Worm (Caenorhabditis elegans) whole organism, mixed stage, embryonic: Measurements from ENCODE around the gene K03B4.4.

Experiments used
- M03D4.4 ChIP-seq: sonication (generic microtip); optimal IDR thresholded peaks from 2 replicates; lab custom pipeline; 2017; ENCODE audit warnings: mild to moderate bottlenecking, missing genetic modification characterization, missing compliant biosample characterization
- bed-3 ChIP-seq: fragments of 200-800 bp; sonication (Bioruptor generic); optimal IDR thresholded peaks from 3 replicates; lab custom pipeline; 2018; ENCODE audit warnings: mild to moderate bottlenecking, missing genetic modification characterization, moderate library complexity, missing compliant biosample characterization
- blmp-1 ChIP-seq: fragments of 150-350 bp; optimal IDR thresholded peaks from 2 replicates; lab custom pipeline; 2014; ENCODE audit warnings: missing biosample characterization, missing genetic modification characterization
- ceh-39 ChIP-seq: fragments of 150-350 bp; optimal IDR thresholded peaks from 2 replicates; lab custom pipeline; 2014; ENCODE audit warnings: missing biosample characterization, missing genetic modification characterization
- ceh-43 ChIP-seq: fragments of 200-800 bp; sonication (Bioruptor generic); optimal IDR thresholded peaks from 2 replicates; lab custom pipeline; 2018; ENCODE audit warnings: mild to moderate bottlenecking, missing genetic modification characterization, moderate library complexity, missing compliant biosample characterization
- ceh-83 ChIP-seq: fragments of 200-800 bp; sonication (Bioruptor generic); optimal IDR thresholded peaks from 2 replicates; lab custom pipeline; 2018; ENCODE audit warnings: mild to moderate bottlenecking, missing genetic modification characterization, missing compliant biosample characterization
- elt-1 ChIP-seq: sonication (generic microtip); optimal IDR thresholded peaks from 2 replicates; lab custom pipeline; 2017; ENCODE audit warnings: missing genetic modification characterization, mild to moderate bottlenecking, missing compliant biosample characterization, antibody characterized with exemption, moderate library complexity, borderline replicate concordance; ENCODE audit not compliant: insufficient read depth
- elt-3 ChIP-seq: fragments of 150-350 bp; optimal IDR thresholded peaks from 2 replicates; lab custom pipeline; 2014; ENCODE audit warnings: missing biosample characterization, missing genetic modification characterization
- flh-1 ChIP-seq: fragments of 200-800 bp; sonication (Bioruptor generic); optimal IDR thresholded peaks from 2 replicates; lab custom pipeline; 2018; ENCODE audit warnings: mild to moderate bottlenecking, missing genetic modification characterization, moderate library complexity, missing compliant biosample characterization
- ham-2 ChIP-seq: fragments of 200-800 bp; sonication (Bioruptor generic); optimal IDR thresholded peaks from 2 replicates; lab custom pipeline; 2018; ENCODE audit warnings: mild to moderate bottlenecking, missing genetic modification characterization, missing compliant biosample characterization
- hlh-1 ChIP-seq: fragments of 150-350 bp; optimal IDR thresholded peaks from 2 replicates; lab custom pipeline; 2014; ENCODE audit warnings: missing biosample characterization, missing genetic modification reagents, missing genetic modification characterization
- lin-13 ChIP-seq: fragments of 150-350 bp; optimal IDR thresholded peaks from 2 replicates; lab custom pipeline; 2014; ENCODE audit warnings: missing biosample characterization, missing genetic modification characterization
- lin-32 ChIP-seq: fragments of 200-800 bp; sonication (Bioruptor generic); optimal IDR thresholded peaks from 2 replicates; lab custom pipeline; 2018; ENCODE audit warnings: mild to moderate bottlenecking, missing genetic modification characterization, missing compliant biosample characterization
- lsy-2 ChIP-seq: fragments of 150-350 bp; optimal IDR thresholded peaks from 2 replicates; lab custom pipeline; 2014; ENCODE audit warnings: missing biosample characterization, missing genetic modification characterization
- mab-5 ChIP-seq: fragments of 150-350 bp; optimal IDR thresholded peaks from 2 replicates; lab custom pipeline; 2014; ENCODE audit warnings: missing biosample characterization, missing genetic modification characterization
- mep-1 ChIP-seq: fragments of 150-350 bp; optimal IDR thresholded peaks from 2 replicates; lab custom pipeline; 2017; ENCODE audit warnings: missing biosample characterization, missing genetic modification reagents, missing genetic modification characterization, inconsistent platforms
- mls-2 ChIP-seq: sonication (generic microtip); optimal IDR thresholded peaks from 2 replicates; lab custom pipeline; 2016; ENCODE audit warnings: mild to moderate bottlenecking, missing genetic modification characterization, moderate library complexity, missing compliant biosample characterization
- nhr-12 ChIP-seq: fragments of 150-350 bp; optimal IDR thresholded peaks from 2 replicates; lab custom pipeline; 2014; ENCODE audit warnings: missing biosample characterization, missing genetic modification characterization
- nhr-28 ChIP-seq: fragments of 150-350 bp; optimal IDR thresholded peaks from 2 replicates; lab custom pipeline; 2014; ENCODE audit warnings: missing biosample characterization, missing genetic modification characterization
- nhr-76 ChIP-seq: sonication (generic microtip); optimal IDR thresholded peaks from 2 replicates; lab custom pipeline; 2017; ENCODE audit warnings: missing biosample characterization, missing genetic modification characterization
- pha-4 ChIP-seq: fragments of 150-350 bp; optimal IDR thresholded peaks from 2 replicates; lab custom pipeline; 2018; ENCODE audit warnings: missing biosample characterization, missing genetic modification reagents, missing genetic modification characterization
- snpc-4 ChIP-seq: fragments of 150-350 bp; optimal IDR thresholded peaks from 2 replicates; lab custom pipeline; 2014; ENCODE audit warnings: missing biosample characterization, missing genetic modification characterization
- sptf-1 ChIP-seq: sonication (generic microtip); optimal IDR thresholded peaks from 2 replicates; lab custom pipeline; 2017; ENCODE audit warnings: mild to moderate bottlenecking, missing genetic modification characterization, moderate library complexity, missing compliant biosample characterization
- unc-120 ChIP-seq: sonication (generic microtip); optimal IDR thresholded peaks from 2 replicates; lab custom pipeline; 2017; ENCODE audit warnings: missing genetic modification characterization, missing compliant biosample characterization; ENCODE audit not compliant: poor library complexity, severe bottlenecking
- unc-39 ChIP-seq: fragments of 150-350 bp; optimal IDR thresholded peaks from 2 replicates; lab custom pipeline; 2014; ENCODE audit warnings: missing biosample characterization, missing genetic modification characterization
- unc-62 ChIP-seq: fragments of 150-350 bp; optimal IDR thresholded peaks from 2 replicates; lab custom pipeline; 2014; ENCODE audit warnings: missing biosample characterization, missing genetic modification reagents, missing genetic modification characterization
- ztf-11 ChIP-seq: fragments of 150-350 bp; optimal IDR thresholded peaks from 2 replicates; lab custom pipeline; 2014; ENCODE audit warnings: missing biosample characterization, missing genetic modification characterization

Gene K03B4.4

DNA sequence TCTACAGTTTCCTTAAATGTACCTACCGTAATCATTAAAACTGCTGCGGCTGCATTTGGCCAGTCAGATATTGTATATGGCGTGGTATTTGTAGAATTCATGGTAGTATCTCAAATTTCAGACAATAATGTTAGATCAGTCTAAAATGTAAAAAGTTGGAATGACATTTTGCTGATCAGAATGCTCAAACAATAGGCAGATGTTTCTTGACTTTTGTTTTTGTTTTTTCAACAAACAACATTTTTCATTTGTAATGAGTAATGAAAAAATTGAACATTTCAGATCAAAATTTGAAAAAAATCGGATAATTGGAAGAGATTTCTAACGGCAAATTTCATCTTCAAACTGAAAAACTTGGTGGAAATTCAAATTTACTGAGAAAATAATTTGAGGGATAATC, 13.1 kb upstream of the K03B4.4 start, which contains the start of gene srx-77:
srx-77 (minus strand) TSS at position 101 of the 400 bp plus-strand sequence.
- no peak for TF ChIP-seq flh-1 (GFP tag; lab: Kevin White, UChicago)
- no peak for TF ChIP-seq ceh-83
- no peak for TF ChIP-seq sptf-1 (tag; lab: Kevin White, UChicago)

DNA sequence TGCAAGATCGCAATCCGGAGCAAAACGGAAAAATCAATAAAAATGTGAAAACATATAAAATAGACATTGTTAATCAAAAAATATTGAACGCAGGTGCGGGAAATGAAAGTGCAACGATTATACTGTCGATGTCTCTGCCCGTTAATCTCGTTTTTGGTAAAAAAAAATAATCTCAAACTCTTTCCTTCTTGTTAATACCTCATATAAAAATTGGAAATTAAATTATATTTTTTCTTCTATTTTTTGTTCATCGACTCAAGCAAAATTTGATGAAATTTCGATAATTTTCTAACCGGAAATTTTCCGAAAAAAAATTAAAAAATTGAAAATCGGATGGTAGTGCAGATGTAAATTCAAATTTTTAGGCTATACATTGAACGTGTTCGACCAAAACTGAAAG, 9.3 kb upstream of the K03B4.4 start, which contains the start of gene K03B4.9:
K03B4.9 (minus strand) TSS at position 101 of the 400 bp plus-strand sequence.
- TF ChIP-seq ham-2 (GFP tag; lab: Kevin White, UChicago): no peak
- no peak for TF ChIP-seq unc-39 (tag; lab: Kevin White, UChicago)
- TF ChIP-seq ztf-11: no peak
- TF ChIP-seq pha-4 (tag; lab: Kevin White, UChicago): no peak
- no peak for TF ChIP-seq ceh-43 (GFP tag; lab: Kevin White, UChicago)
- TF ChIP-seq snpc-4 (tag; lab: Kevin White, UChicago): no peak
- TF ChIP-seq, all 35 proteins: peak for 0

DNA sequence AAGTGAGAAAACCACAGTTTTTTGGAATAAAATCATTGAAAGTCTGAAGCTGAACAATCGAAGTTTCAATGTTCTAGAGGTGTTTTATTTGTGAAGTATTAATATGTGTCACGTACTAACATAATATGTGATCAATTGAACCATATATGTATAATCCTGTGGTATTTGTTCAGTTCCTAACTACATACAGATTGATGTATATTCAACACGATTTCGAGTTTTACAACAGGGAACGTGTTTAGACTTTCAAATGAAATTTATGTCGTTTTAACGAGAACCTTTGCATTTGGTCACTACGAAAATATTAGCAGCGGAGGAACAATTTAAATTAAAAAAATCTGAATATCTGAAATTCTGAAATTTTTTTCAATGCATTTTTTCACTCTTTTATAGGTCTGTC, 7.3 kb upstream of the K03B4.4 start, which contains the start of gene K03B4.8:
K03B4.8 (minus strand) TSS at position 101 of the 400 bp plus-strand sequence.
- TF ChIP-seq M03D4.4 (tag; lab: Kevin White, UChicago) (no peak), hlh-1 (tag; lab: Kevin White, UChicago) (no peak), elt-3 (tag; lab: Kevin White, UChicago) (no peak), unc-39 (tag; lab: Kevin White, UChicago) (no peak), unc-62 (GFP tag; lab: Kevin White, UChicago) (no peak), mep-1 (tag; lab: Kevin White, UChicago) (no peak), lin-13 (tag; lab: Kevin White, UChicago) (no peak), blmp-1 (tag; lab: Kevin White, UChicago) (no peak)

DNA sequence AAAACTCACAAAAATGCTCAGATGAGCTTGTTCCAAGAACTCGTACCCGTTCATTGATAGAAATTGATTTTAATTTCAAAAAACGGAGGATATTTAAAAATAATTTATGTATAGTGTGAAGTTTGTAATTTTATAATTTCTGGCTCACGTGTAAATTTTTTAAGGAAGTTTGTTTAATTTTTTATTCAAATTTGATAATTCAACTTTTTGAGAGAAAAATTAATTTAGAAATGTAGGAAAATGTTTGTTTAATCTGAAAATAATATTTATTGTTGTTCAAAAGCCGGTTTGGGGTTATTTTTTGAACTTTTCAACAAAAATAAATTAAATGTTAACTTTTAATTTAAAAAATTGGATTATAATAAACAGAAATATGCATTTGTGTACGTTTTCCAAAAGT, 5.7 kb upstream of the K03B4.4 start, which contains the start of gene K03B4.6:
K03B4.6 (minus strand) TSS at position 101 of the 400 bp plus-strand sequence.
- TF ChIP-seq lin-32 (GFP tag; lab: Kevin White, UChicago) (no peak), unc-39 (tag; lab: Kevin White, UChicago) (no peak), snpc-4 (tag; lab: Kevin White, UChicago) (no peak), unc-120 (tag; lab: Kevin White, UChicago) (no peak), ham-2 (GFP tag; lab: Kevin White, UChicago) (no peak), nhr-12 (tag; lab: Kevin White, UChicago) (no peak), mls-2 (no peak)

ce11 chrV:4676812-4677211, 5.0 kb upstream of the K03B4.4 start:
- TF ChIP-seq nhr-12 (tag; lab: Kevin White, UChicago): no peak
- TF ChIP-seq ztf-11: no peak
- TF ChIP-seq hlh-1 (tag; lab: Kevin White, UChicago): no peak
- TF ChIP-seq M03D4.4 (tag; lab: Kevin White, UChicago): no peak
- TF ChIP-seq mab-5 (tag; lab: Kevin White, UChicago): no peak

ce11 chrV:4684137-4684536, 2.4 kb downstream of the K03B4.4 start:
- TF ChIP-seq snpc-4 (tag; lab: Kevin White, UChicago): no peak
- no peak for TF ChIP-seq M03D4.4 (tag; lab: Kevin White, UChicago)
- TF ChIP-seq lin-13 (tag; lab: Kevin White, UChicago): no peak
- TF ChIP-seq nhr-28: no peak
- no peak for TF ChIP-seq lsy-2 (tag; lab: Kevin White, UChicago)
- no peak for TF ChIP-seq nhr-76 (tag; lab: Kevin White, UChicago)
- no peak for TF ChIP-seq elt-3 (tag; lab: Kevin White, UChicago)
- no peak for TF ChIP-seq bed-3 (GFP tag; lab: Kevin White, UChicago)
- no peak for TF ChIP-seq mls-2
- TF ChIP-seq pha-4 (tag; lab: Kevin White, UChicago): no peak
- no peak for TF ChIP-seq ceh-39
- TF ChIP-seq flh-1 (GFP tag; lab: Kevin White, UChicago): no peak
- TF ChIP-seq mab-5 (tag; lab: Kevin White, UChicago): no peak
- no peak for TF ChIP-seq elt-1 (tag; lab: Kevin White, UChicago)
- no peak for TF ChIP-seq sptf-1 (tag; lab: Kevin White, UChicago)
- TF ChIP-seq ceh-43 (GFP tag; lab: Kevin White, UChicago): no peak
